Worm (Caenorhabditis elegans) whole organism, L4 larva: ENCODE measurements around the gene let-716.

ENCODE experiments used
- R02D3.7 ChIP-seq: fragments of 150-350 bp; sonication (generic microtip); optimal IDR thresholded peaks from 3 replicates; lab custom pipeline; 2014; ENCODE audit warnings: missing biosample characterization, missing genetic modification characterization
- Y105C5A.15 ChIP-seq: fragments of 200-800 bp; sonication (Bioruptor generic); IDR thresholded peaks from 2 replicates; pipeline ENCODE4 v1.3.6; 2022; ENCODE audit warnings: missing genetic modification characterization, missing compliant biosample characterization
- Y5F2A.4 ChIP-seq: fragments of 200-800 bp; sonication (Bioruptor generic); optimal IDR thresholded peaks from 2 replicates; lab custom pipeline; 2018; ENCODE audit warnings: mild to moderate bottlenecking, missing genetic modification characterization, missing compliant biosample characterization
- Y75B8A.6 ChIP-seq: fragments of 200-800 bp; sonication (Bioruptor generic); IDR thresholded peaks from 2 replicates; pipeline ENCODE4 v1.3.6; 2022; ENCODE audit warnings: missing genetic modification reagents, missing genetic modification characterization, missing compliant biosample characterization
- aha-1 ChIP-seq: fragments of 150-350 bp; peaks from one replicate; lab custom pipeline; 2014; ENCODE audit warnings: missing biosample characterization, missing genetic modification characterization
- aly-2 ChIP-seq: sonication (generic microtip); optimal IDR thresholded peaks from 2 replicates; lab custom pipeline; 2018; ENCODE audit warnings: missing biosample characterization, missing genetic modification characterization
- ama-1 ChIP-seq: fragments of 150-350 bp; optimal IDR thresholded peaks from 2 replicates; lab custom pipeline; 2014; ENCODE audit warnings: inconsistent platforms, mixed read lengths
- arid-1 ChIP-seq: fragments of 200-800 bp; sonication (Bioruptor generic); conservative IDR thresholded peaks from 2 replicates; pipeline ENCODE4 v1.3.6; 2022; ENCODE audit warnings: missing genetic modification reagents, missing genetic modification characterization, missing compliant biosample characterization
- ceh-20 ChIP-seq: fragments of 200-800 bp; sonication (Bioruptor generic); IDR thresholded peaks from 2 replicates; pipeline ENCODE4 v1.3.6; 2022; ENCODE audit warnings: missing genetic modification reagents, missing genetic modification characterization, missing compliant biosample characterization
- ceh-62 ChIP-seq: sonication (generic microtip); optimal IDR thresholded peaks from 2 replicates; lab custom pipeline; 2017; ENCODE audit warnings: missing biosample characterization, missing genetic modification characterization
- ctbp-1 ChIP-seq: fragments of 200-800 bp; sonication (Bioruptor generic); IDR thresholded peaks from 2 replicates; pipeline ENCODE4 v1.3.6; 2022; ENCODE audit warnings: missing genetic modification reagents, missing genetic modification characterization, missing compliant biosample characterization
- daf-16 ChIP-seq, 3 experiments: sonication (generic microtip); optimal IDR thresholded peaks; 2 replicates each; lab custom pipeline; 2016 to 2017; ENCODE audit warnings: missing genetic modification characterization in 3 of 3, missing genetic modification reagents in 3 of 3, mild to moderate bottlenecking in 2 of 3, missing compliant biosample characterization in 2 of 3, missing biosample characterization in 1 of 3, moderate library complexity in 1 of 3
- daf-19 ChIP-seq: fragments of 200-800 bp; sonication (Bioruptor generic); conservative IDR thresholded peaks from 2 replicates; pipeline ENCODE4 v1.3.6; 2022; ENCODE audit warnings: missing genetic modification characterization, missing compliant biosample characterization
- dmd-6 ChIP-seq: fragments of 200-800 bp; sonication (Bioruptor generic); IDR thresholded peaks from 2 replicates; pipeline ENCODE4 v1.3.6; 2022; ENCODE audit warnings: missing genetic modification reagents, missing genetic modification characterization, missing compliant biosample characterization
- duxl-1 ChIP-seq: sonication (generic microtip); optimal IDR thresholded peaks from 2 replicates; lab custom pipeline; 2016; ENCODE audit warnings: mild to moderate bottlenecking, missing genetic modification characterization, moderate library complexity, missing compliant biosample characterization; ENCODE audit not compliant: poor library complexity
- dve-1 ChIP-seq: sonication (generic microtip); optimal IDR thresholded peaks from 2 replicates; lab custom pipeline; 2017; ENCODE audit warnings: antibody characterized with exemption, mild to moderate bottlenecking, missing genetic modification characterization, missing compliant biosample characterization; ENCODE audit not compliant: insufficient read depth
- egl-27 ChIP-seq: sonication (generic microtip); optimal IDR thresholded peaks from 3 replicates; lab custom pipeline; 2017; ENCODE audit warnings: missing biosample characterization, missing genetic modification reagents, missing genetic modification characterization
- fkh-10 ChIP-seq: fragments of 150-350 bp; optimal IDR thresholded peaks from 2 replicates; lab custom pipeline; 2014; ENCODE audit warnings: missing biosample characterization, missing genetic modification reagents, missing genetic modification characterization
- hlh-11 ChIP-seq: fragments of 200-800 bp; sonication (Bioruptor generic); optimal IDR thresholded peaks from 2 replicates; lab custom pipeline; 2018; ENCODE audit warnings: mild to moderate bottlenecking, missing genetic modification characterization, missing compliant biosample characterization
- hlh-30 ChIP-seq: sonication (generic microtip); optimal IDR thresholded peaks from 2 replicates; lab custom pipeline; 2017; ENCODE audit warnings: antibody characterized with exemption, mild to moderate bottlenecking, missing genetic modification characterization, missing compliant biosample characterization; ENCODE audit not compliant: insufficient read depth
- hmg-1.1 ChIP-seq: fragments of 200-800 bp; sonication (Bioruptor generic); IDR thresholded peaks from 2 replicates; pipeline ENCODE4 v1.3.6; 2022; ENCODE audit warnings: missing genetic modification reagents, missing genetic modification characterization, missing compliant biosample characterization
- lim-7 ChIP-seq: fragments of 200-800 bp; sonication (Bioruptor generic); IDR thresholded peaks from 2 replicates; pipeline ENCODE4 v1.3.6; 2022; ENCODE audit warnings: missing genetic modification characterization, missing compliant biosample characterization
- lin-29 ChIP-seq: fragments of 200-800 bp; sonication (Bioruptor generic); IDR thresholded peaks from 2 replicates; pipeline ENCODE4 v1.3.6; 2022; ENCODE audit warnings: missing genetic modification reagents, missing genetic modification characterization, missing compliant biosample characterization
- lin-38 ChIP-seq: fragments of 200-800 bp; sonication (Bioruptor generic); IDR thresholded peaks from 2 replicates; pipeline ENCODE4 v1.3.6; 2022; ENCODE audit warnings: missing genetic modification reagents, missing genetic modification characterization, missing compliant biosample characterization
- lsy-2 ChIP-seq, 2 experiments: fragments of 150-350 bp in 1 of 2; sonication (generic microtip) in 1 of 2; optimal IDR thresholded peaks; 2 replicates each; lab custom pipeline; 2014 to 2017; ENCODE audit warnings: missing biosample characterization in 2 of 2, missing genetic modification characterization in 2 of 2
- mdl-1 ChIP-seq, 2 experiments: fragments of 150-350 bp in 1 of 2; sonication (generic microtip) in 1 of 2; optimal IDR thresholded peaks; 2 replicates each; lab custom pipeline; 2014 to 2017; ENCODE audit warnings: missing biosample characterization in 2 of 2, missing genetic modification characterization in 2 of 2
- mdt-29 ChIP-seq: fragments of 200-800 bp; sonication (Bioruptor generic); IDR thresholded peaks from 2 replicates; pipeline ENCODE4 v1.3.6; 2022; ENCODE audit warnings: missing genetic modification reagents, missing genetic modification characterization, missing compliant biosample characterization
- mep-1 ChIP-seq: fragments of 150-350 bp; sonication (generic microtip); optimal IDR thresholded peaks from 3 replicates; lab custom pipeline; 2014; ENCODE audit warnings: missing biosample characterization, missing genetic modification characterization
- mxl-3 ChIP-seq: fragments of 200-800 bp; sonication (Bioruptor generic); optimal IDR thresholded peaks from 2 replicates; lab custom pipeline; 2018; ENCODE audit warnings: mild to moderate bottlenecking, missing genetic modification characterization, missing compliant biosample characterization
- nhr-10 ChIP-seq: fragments of 150-350 bp; optimal IDR thresholded peaks from 2 replicates; lab custom pipeline; 2014; ENCODE audit warnings: missing biosample characterization, missing genetic modification characterization
- nhr-102 ChIP-seq: sonication (generic microtip); optimal IDR thresholded peaks from 2 replicates; lab custom pipeline; 2016; ENCODE audit warnings: mild to moderate bottlenecking, missing genetic modification characterization, moderate library complexity, missing compliant biosample characterization
- nhr-11 ChIP-seq: fragments of 150-350 bp; optimal IDR thresholded peaks from 2 replicates; lab custom pipeline; 2014; ENCODE audit warnings: missing biosample characterization, missing genetic modification characterization
- nhr-25 ChIP-seq: sonication (generic microtip); optimal IDR thresholded peaks from 2 replicates; lab custom pipeline; 2017; ENCODE audit warnings: missing genetic modification characterization, mild to moderate bottlenecking, missing compliant biosample characterization, antibody characterized with exemption, moderate library complexity, borderline replicate concordance; ENCODE audit not compliant: insufficient read depth
- nhr-28 ChIP-seq: fragments of 150-350 bp; optimal IDR thresholded peaks from 2 replicates; lab custom pipeline; 2014; ENCODE audit warnings: missing biosample characterization, missing genetic modification characterization
- nhr-48 ChIP-seq: sonication (generic microtip); optimal IDR thresholded peaks from 2 replicates; lab custom pipeline; 2016; ENCODE audit warnings: mild to moderate bottlenecking, missing genetic modification characterization, missing compliant biosample characterization
- nhr-76 ChIP-seq: fragments of 150-350 bp; optimal IDR thresholded peaks from 2 replicates; lab custom pipeline; 2014; ENCODE audit warnings: missing biosample characterization, missing genetic modification characterization
- nhr-77 ChIP-seq: fragments of 150-350 bp; optimal IDR thresholded peaks from 2 replicates; lab custom pipeline; 2014; ENCODE audit warnings: missing biosample characterization, missing genetic modification characterization
- saeg-2 ChIP-seq: fragments of 200-800 bp; sonication (Bioruptor generic); IDR thresholded peaks from 2 replicates; pipeline ENCODE4 v1.3.6; 2022; ENCODE audit warnings: missing genetic modification reagents, missing genetic modification characterization, missing compliant biosample characterization
- sdz-12 ChIP-seq: fragments of 200-800 bp; sonication (Bioruptor generic); optimal IDR thresholded peaks from 2 replicates; lab custom pipeline; 2018; ENCODE audit warnings: mild to moderate bottlenecking, missing genetic modification characterization, missing compliant biosample characterization
- snpc-1.2 ChIP-seq: fragments of 200-800 bp; sonication (Bioruptor generic); IDR thresholded peaks from 2 replicates; pipeline ENCODE4 v1.3.6; 2022; ENCODE audit warnings: missing genetic modification reagents, missing genetic modification characterization, missing compliant biosample characterization
- spr-1 ChIP-seq: sonication (generic microtip); optimal IDR thresholded peaks from 2 replicates; lab custom pipeline; 2016; ENCODE audit warnings: mild to moderate bottlenecking, missing genetic modification characterization, missing compliant biosample characterization
- tra-1 ChIP-seq: fragments of 200-800 bp; sonication (Bioruptor generic); IDR thresholded peaks from 2 replicates; pipeline ENCODE4 v1.3.6; 2022; ENCODE audit warnings: missing genetic modification reagents, missing genetic modification characterization, missing compliant biosample characterization
- unc-39 ChIP-seq: sonication (generic microtip); optimal IDR thresholded peaks from 2 replicates; lab custom pipeline; 2017; ENCODE audit warnings: missing biosample characterization, missing genetic modification characterization
- unc-62 ChIP-seq, 3 experiments: fragments of 150-350 bp in 1 of 3; sonication (generic microtip); optimal IDR thresholded peaks in 2 of 3; peaks in 1 of 3; 1 replicate in 1 of 3; 2 replicates in 2 of 3; lab custom pipeline; 2014 to 2017; ENCODE audit warnings: missing biosample characterization in 3 of 3, missing genetic modification characterization in 3 of 3, missing genetic modification reagents in 3 of 3, missing genotype in 1 of 3
- zag-1 ChIP-seq: fragments of 150-350 bp; optimal IDR thresholded peaks from 2 replicates; lab custom pipeline; 2014; ENCODE audit warnings: missing biosample characterization, missing genetic modification characterization
- zip-11 ChIP-seq: fragments of 200-800 bp; sonication (Bioruptor generic); IDR thresholded peaks from 2 replicates; pipeline ENCODE4 v1.3.6; 2022; ENCODE audit warnings: missing genetic modification characterization, missing compliant biosample characterization

let-716 gene

DNA sequence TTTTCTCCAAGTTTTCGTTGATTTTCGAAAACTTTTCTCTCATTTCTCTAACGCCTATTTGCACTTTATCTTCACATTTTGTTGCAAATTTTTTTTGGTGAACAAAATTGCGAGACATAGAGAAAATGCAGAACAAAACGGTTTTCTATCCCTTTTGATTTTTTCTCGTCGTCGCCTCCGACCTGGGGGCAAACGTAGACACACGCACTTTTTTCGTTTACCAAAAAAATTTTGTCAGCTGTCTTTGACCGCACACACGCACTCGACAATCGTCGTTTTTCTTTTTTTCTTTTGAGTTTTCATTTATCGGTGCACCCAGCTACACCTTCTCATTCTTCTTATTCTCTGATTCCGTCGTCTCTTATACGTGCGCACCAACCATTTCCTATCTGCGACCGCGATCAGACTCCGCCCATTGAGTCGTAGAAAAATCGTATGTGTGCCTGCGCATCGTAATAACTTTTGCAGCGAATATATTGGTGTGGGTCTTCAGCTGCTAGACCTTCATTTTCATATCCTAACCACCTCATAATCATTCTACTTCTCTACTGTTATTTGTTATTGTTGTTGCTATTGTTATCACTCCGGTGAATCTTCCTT lies 20.9 kb upstream of the let-716 start:
- TF ChIP-seq nhr-11 (tag; lab: Kevin White, UChicago) (peak; percentile 28), daf-19 (GFP tag; lab: Robert Waterston, UW) (0 out of 2 replicates have a peak, but pooled peaks have one; percentile 25), daf-16 (GFP tag; optimal IDR thresholded peaks at IDR 0.05; lab: Kevin White, UChicago) (no peak), daf-16 (tag; optimal IDR thresholded peaks at IDR 0.05; lab: Kevin White, UChicago) (no peak), lsy-2 (tag; optimal IDR thresholded peaks at IDR 0.05; lab: Kevin White, UChicago) (peak in 1 of 2 experiments; percentile 39), hmg-1.1 (GFP tag; lab: Robert Waterston, UW) (0 out of 2 replicates have a peak, but pooled peaks have one; percentile 14), mep-1 (tag; lab: Kevin White, UChicago) (peak; percentile 22), hlh-30 (tag; lab: Kevin White, UChicago) (peak; percentile 69), hlh-11 (tag; lab: Kevin White, UChicago) (peak; percentile 71), sdz-12 (GFP tag; lab: Kevin White, UChicago) (no peak), fkh-10 (GFP tag; lab: Kevin White, UChicago) (no peak), unc-62 (GFP tag; optimal IDR thresholded peaks at IDR 0.05 in 1 of 2; lab: Kevin White, UChicago) (peak in 1 of 2 experiments; percentile 99), unc-62 (tag; optimal IDR thresholded peaks at IDR 0.05; lab: Kevin White, UChicago) (no peak), ceh-20 (GFP tag; lab: Robert Waterston, UW) (0 out of 2 replicates have a peak, but pooled peaks have one; percentile 16), aha-1 (no peak), dmd-6 (peak; percentile 77), lin-38 (GFP tag; lab: Robert Waterston, UW) (0 out of 2 replicates have a peak, but pooled peaks have one; percentile 12), mdl-1 (tag; optimal IDR thresholded peaks at IDR 0.05; lab: Kevin White, UChicago) (peak in 1 of 2 experiments; percentile 43), nhr-102 (tag; lab: Kevin White, UChicago) (peak; percentile 11), ctbp-1 (0 out of 2 replicates have a peak, but pooled peaks have one; percentile 10), aly-2 (tag; lab: Kevin White, UChicago) (no peak), nhr-48 (tag; lab: Kevin White, UChicago) (peak; percentile 74), dve-1 (peak; percentile 20), nhr-28 (peak; percentile 77), tra-1 (peak; percentile 60; the same call in 1 of the 2 replicates), mxl-3 (GFP tag; lab: Kevin White, UChicago) (peak; percentile 38), nhr-25 (peak; percentile 25), lin-29 (0 out of 2 replicates have a peak, but pooled peaks have one; percentile 10)

ce11 chrIII:6364395-6364794 lies 19.0 kb upstream of the let-716 start:
- TF ChIP-seq ama-1 (no peak), R02D3.7 (tag; lab: Kevin White, UChicago) (no peak), dve-1 (no peak), mdt-29 (no peak), lin-29 (no peak), nhr-11 (tag; lab: Kevin White, UChicago) (peak; percentile 15), duxl-1 (tag; lab: Kevin White, UChicago) (no peak), zag-1 (tag; lab: Kevin White, UChicago) (no peak), Y75B8A.6 (GFP tag; lab: Robert Waterston, UW) (no peak), Y5F2A.4 (GFP tag; lab: Kevin White, UChicago) (no peak), nhr-10 (tag; lab: Kevin White, UChicago) (no peak), zip-11 (GFP tag; lab: Robert Waterston, UW) (no peak), Y105C5A.15 (GFP tag; lab: Robert Waterston, UW) (no peak), unc-62 (GFP tag; optimal IDR thresholded peaks at IDR 0.05 in 1 of 2; lab: Kevin White, UChicago) (peak in 1 of 2 experiments; percentile 99), unc-62 (tag; optimal IDR thresholded peaks at IDR 0.05; lab: Kevin White, UChicago) (no peak), ceh-62 (tag; lab: Kevin White, UChicago) (no peak), hmg-1.1 (GFP tag; lab: Robert Waterston, UW) (no peak), spr-1 (tag; lab: Kevin White, UChicago) (no peak), nhr-77 (tag; lab: Kevin White, UChicago) (no peak), arid-1 (GFP tag; lab: Robert Waterston, UW) (no peak), snpc-1.2 (GFP tag; lab: Robert Waterston, UW) (no peak), lsy-2 (tag; optimal IDR thresholded peaks at IDR 0.05; lab: Kevin White, UChicago) (peak in 1 of 2 experiments; percentile 13), mxl-3 (GFP tag; lab: Kevin White, UChicago) (no peak), aly-2 (tag; lab: Kevin White, UChicago) (no peak), egl-27 (tag; lab: Kevin White, UChicago) (no peak), saeg-2 (no peak), ceh-20 (GFP tag; lab: Robert Waterston, UW) (no peak), nhr-28 (peak; percentile 54), unc-39 (tag; lab: Kevin White, UChicago) (no peak), nhr-76 (tag; lab: Kevin White, UChicago) (no peak), lim-7 (GFP tag; lab: Robert Waterston, UW) (no peak), hlh-11 (tag; lab: Kevin White, UChicago) (peak; percentile 16)
